Worm (Caenorhabditis elegans): ENCODE results near the gene Y57G7A.5.

Y57G7A.5 gene

ce11 chrII:1236479-1236878 is 38.9 kb downstream of the Y57G7A.5 start:
- TF ChIP-seq pag-3 (tag; optimal IDR thresholded peaks at IDR 0.05; ENCODE audit: borderline replicate concordance) (no peak), K02D7.2 (tag; optimal IDR thresholded peaks at IDR 0.05) (no peak), ama-1 (optimal IDR thresholded peaks at IDR 0.05) (no peak), pqm-1 (tag; optimal IDR thresholded peaks at IDR 0.05) (no peak), nfya-1 (tag; optimal IDR thresholded peaks at IDR 0.05) (peak; percentile 36)

ce11 chrII:1236003-1236402 is 39.3 kb downstream of the Y57G7A.5 start:
- TF ChIP-seq ceh-2 (tag; optimal IDR thresholded peaks at IDR 0.05) (no peak), ceh-45 (GFP tag; IDR thresholded peaks at IDR 0.05) (no peak), ceh-22 (tag; optimal IDR thresholded peaks at IDR 0.05) (no peak), hlh-30 (tag; optimal IDR thresholded peaks at IDR 0.05; ENCODE audit: insufficient read depth) (no peak), hlh-8 (tag; optimal IDR thresholded peaks at IDR 0.05) (no peak), ceh-31 (tag; optimal IDR thresholded peaks at IDR 0.05) (no peak), C08G9.2 (tag; optimal IDR thresholded peaks at IDR 0.05) (no peak), ref-2 (tag; optimal IDR thresholded peaks at IDR 0.05) (no peak), ceh-6 (GFP tag; optimal IDR thresholded peaks at IDR 0.05) (no peak), lim-6 (tag; optimal IDR thresholded peaks at IDR 0.05) (no peak), pqm-1 (tag; optimal IDR thresholded peaks at IDR 0.05) (no peak), ceh-30 (tag; optimal IDR thresholded peaks at IDR 0.05) (no peak), che-1 (tag; optimal IDR thresholded peaks at IDR 0.05) (no peak), pax-1 (tag; optimal IDR thresholded peaks at IDR 0.05) (no peak), dmd-4 (tag; optimal IDR thresholded peaks at IDR 0.05; ENCODE audit: borderline replicate concordance) (no peak)

- TF ChIP-seq syd-9 (tag; optimal IDR thresholded peaks at IDR 0.05) = no peak
- TF ChIP-seq ama-1 (optimal IDR thresholded peaks at IDR 0.05) = peak; percentile 22
Observed at ce11 chrII:1234971-1235370, 40.4 kb downstream of the Y57G7A.5 start.

- no peak for TF ChIP-seq hlh-15 (tag; optimal IDR thresholded peaks at IDR 0.05)
- no peak for TF ChIP-seq lin-11 (tag; optimal IDR thresholded peaks at IDR 0.05)
- TF ChIP-seq K09A11.1 (tag; optimal IDR thresholded peaks at IDR 0.05; ENCODE audit: insufficient read depth) = no peak
- TF ChIP-seq ceh-6 (GFP tag; optimal IDR thresholded peaks at IDR 0.05) = no peak
- no peak for TF ChIP-seq C08G9.2 (tag; optimal IDR thresholded peaks at IDR 0.05)
- TF ChIP-seq rnt-1 (tag; optimal IDR thresholded peaks at IDR 0.05) = no peak
- TF ChIP-seq ceh-45 (GFP tag; IDR thresholded peaks at IDR 0.05) = no peak
- no peak for TF ChIP-seq pag-3 (tag; optimal IDR thresholded peaks at IDR 0.05; ENCODE audit: borderline replicate concordance)
- TF ChIP-seq fax-1 (tag; optimal IDR thresholded peaks at IDR 0.05) = no peak
- TF ChIP-seq tbx-2 (tag; optimal IDR thresholded peaks at IDR 0.05) = no peak
- no peak for TF ChIP-seq elt-2 (tag; optimal IDR thresholded peaks at IDR 0.05)
- TF ChIP-seq unc-55 (GFP tag; optimal IDR thresholded peaks at IDR 0.05) = no peak
- no peak for TF ChIP-seq hlh-30 (tag; optimal IDR thresholded peaks at IDR 0.05; ENCODE audit: insufficient read depth)
- TF ChIP-seq ceh-9 (tag; optimal IDR thresholded peaks at IDR 0.05) = no peak
- no peak for TF ChIP-seq tbx-7 (tag; optimal IDR thresholded peaks at IDR 0.05)
- TF ChIP-seq dve-1 (tag; optimal IDR thresholded peaks at IDR 0.05) = no peak
- no peak for TF ChIP-seq ceh-18 (tag; optimal IDR thresholded peaks at IDR 0.05)
- TF ChIP-seq lim-6 (tag; optimal IDR thresholded peaks at IDR 0.05) = no peak
- no peak for TF ChIP-seq elt-4 (tag; optimal IDR thresholded peaks at IDR 0.05)
- no peak for TF ChIP-seq unc-3 (GFP tag; conservative IDR thresholded peaks at IDR 0.05)
- TF ChIP-seq unc-3 (tag; optimal IDR thresholded peaks at IDR 0.05) = no peak
Observed at ce11 chrII:1232967-1233366, 42.4 kb downstream of the Y57G7A.5 start.

DNA sequence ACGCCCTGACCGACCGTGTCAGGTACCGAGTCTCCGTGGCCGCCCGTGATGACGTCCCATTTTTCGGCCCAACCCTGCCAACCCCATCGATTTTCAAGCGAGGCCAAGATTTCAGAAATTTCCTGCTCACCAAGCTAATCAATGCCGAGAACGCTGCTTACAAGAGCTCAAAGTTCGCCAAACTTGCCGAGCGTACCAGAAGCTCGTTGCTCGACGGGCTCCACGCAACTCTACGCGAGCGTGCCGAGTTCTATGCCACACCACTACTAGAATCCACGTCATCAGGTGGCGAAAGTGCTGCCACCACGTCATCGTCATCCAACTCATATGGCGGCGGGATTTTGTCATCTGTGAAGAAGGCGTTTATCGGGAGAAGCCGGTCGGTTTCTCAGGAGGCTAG is 46.4 kb downstream of the Y57G7A.5 start:
- no peak for TF ChIP-seq mec-3 (tag; optimal IDR thresholded peaks at IDR 0.05; ENCODE audit: borderline replicate concordance)
- peak; percentile 31 for TF ChIP-seq hlh-6 (tag; optimal IDR thresholded peaks at IDR 0.05)

Data from whole organism, late embryonic.